Worm (Caenorhabditis elegans) whole organism, L3 larva: ENCODE results near the gene mrp-2.

Experiments used
- R02D3.7 ChIP-seq: fragments of 150-350 bp; optimal IDR thresholded peaks from 2 replicates; lab custom pipeline; 2014; ENCODE audit warnings: missing biosample characterization, missing genetic modification characterization
- ZK546.5 ChIP-seq: sonication (generic microtip); optimal IDR thresholded peaks from 2 replicates; lab custom pipeline; 2017; ENCODE audit warnings: missing biosample characterization, missing genetic modification characterization
- aly-2 ChIP-seq: fragments of 150-350 bp; optimal IDR thresholded peaks from 2 replicates; lab custom pipeline; 2014; ENCODE audit warnings: missing biosample characterization, missing genetic modification characterization
- ama-1 ChIP-seq: fragments of 150-350 bp; optimal IDR thresholded peaks from 2 replicates; lab custom pipeline; 2018
- ceh-16 ChIP-seq: sonication (generic microtip); optimal IDR thresholded peaks from 2 replicates; lab custom pipeline; 2017; ENCODE audit warnings: missing biosample characterization, missing genetic modification characterization
- ceh-28 ChIP-seq: fragments of 150-350 bp; optimal IDR thresholded peaks from 2 replicates; lab custom pipeline; 2014; ENCODE audit warnings: missing biosample characterization, missing genetic modification reagents, missing genetic modification characterization
- ceh-82 ChIP-seq: fragments of 150-350 bp; optimal IDR thresholded peaks from 2 replicates; lab custom pipeline; 2014; ENCODE audit warnings: missing biosample characterization, missing genetic modification characterization
- egl-27 ChIP-seq: sonication (generic microtip); optimal IDR thresholded peaks from 4 replicates; lab custom pipeline; 2017; ENCODE audit warnings: missing biosample characterization, missing genetic modification reagents, missing genetic modification characterization
- egl-5 ChIP-seq: fragments of 150-350 bp; optimal IDR thresholded peaks from 2 replicates; lab custom pipeline; 2017; ENCODE audit warnings: missing biosample characterization, missing genetic modification reagents, missing genetic modification characterization, inconsistent platforms
- elt-1 ChIP-seq: fragments of 150-350 bp; optimal IDR thresholded peaks from 2 replicates; lab custom pipeline; 2014; ENCODE audit warnings: missing biosample characterization, missing genetic modification characterization
- elt-2 ChIP-seq: sonication (generic microtip); optimal IDR thresholded peaks from 2 replicates; lab custom pipeline; 2016; ENCODE audit warnings: missing genetic modification reagents, mild to moderate bottlenecking, missing genetic modification characterization, missing compliant biosample characterization
- eor-1 ChIP-seq, 2 experiments: fragments of 150-350 bp; optimal IDR thresholded peaks; 2 replicates each; lab custom pipeline; 2014 to 2018; ENCODE audit warnings: missing biosample characterization in 2 of 2, missing genetic modification characterization in 2 of 2
- fkh-10 ChIP-seq: sonication (generic microtip); optimal IDR thresholded peaks from 2 replicates; lab custom pipeline; 2017; ENCODE audit warnings: missing biosample characterization, missing genetic modification reagents, missing genetic modification characterization
- fkh-2 ChIP-seq: fragments of 150-350 bp; optimal IDR thresholded peaks from 2 replicates; lab custom pipeline; 2014; ENCODE audit warnings: missing biosample characterization, missing genetic modification reagents, missing genetic modification characterization
- fos-1 ChIP-seq: fragments of 150-350 bp; optimal IDR thresholded peaks from 2 replicates; lab custom pipeline; 2014; ENCODE audit warnings: missing biosample characterization, missing genetic modification characterization
- hmg-11 ChIP-seq: sonication (generic microtip); optimal IDR thresholded peaks from 2 replicates; lab custom pipeline; 2016; ENCODE audit warnings: missing genetic modification characterization, missing compliant biosample characterization
- jun-1 ChIP-seq: fragments of 150-350 bp; optimal IDR thresholded peaks from 2 replicates; lab custom pipeline; 2014; ENCODE audit warnings: missing biosample characterization, missing genetic modification reagents, missing genetic modification characterization
- lin-15B ChIP-seq: fragments of 150-350 bp; optimal IDR thresholded peaks from 2 replicates; lab custom pipeline; 2014; ENCODE audit warnings: missing biosample characterization, missing genetic modification characterization
- lin-39 ChIP-seq: fragments of 150-350 bp; optimal IDR thresholded peaks from 2 replicates; lab custom pipeline; 2018; ENCODE audit warnings: missing biosample characterization, missing genetic modification reagents, missing genetic modification characterization
- mdl-1 ChIP-seq: fragments of 150-350 bp; optimal IDR thresholded peaks from 2 replicates; lab custom pipeline; 2014; ENCODE audit warnings: missing biosample characterization, missing genetic modification characterization
- mml-1 ChIP-seq: fragments of 150-350 bp; sonication (generic microtip); optimal IDR thresholded peaks from 3 replicates; lab custom pipeline; 2014; ENCODE audit warnings: missing biosample characterization, missing genetic modification characterization
- nfya-1 ChIP-seq: sonication (generic microtip); optimal IDR thresholded peaks from 2 replicates; lab custom pipeline; 2017; ENCODE audit warnings: missing genetic modification characterization, mild to moderate bottlenecking, missing compliant biosample characterization, antibody characterized with exemption, moderate library complexity; ENCODE audit not compliant: insufficient read depth
- nhr-11 ChIP-seq: fragments of 150-350 bp; optimal IDR thresholded peaks from 2 replicates; lab custom pipeline; 2014; ENCODE audit warnings: missing biosample characterization, missing genetic modification characterization
- nhr-12 ChIP-seq: fragments of 150-350 bp; optimal IDR thresholded peaks from 2 replicates; lab custom pipeline; 2014; ENCODE audit warnings: missing biosample characterization, missing genetic modification characterization
- nhr-23 ChIP-seq: fragments of 150-350 bp; optimal IDR thresholded peaks from 2 replicates; lab custom pipeline; 2014; ENCODE audit warnings: missing biosample characterization, missing genetic modification reagents, missing genetic modification characterization
- nhr-237 ChIP-seq: fragments of 150-350 bp; optimal IDR thresholded peaks from 2 replicates; lab custom pipeline; 2014; ENCODE audit warnings: missing biosample characterization, missing genetic modification characterization
- nhr-25 ChIP-seq: sonication (generic microtip); optimal IDR thresholded peaks from 2 replicates; lab custom pipeline; 2017; ENCODE audit warnings: missing biosample characterization, missing genetic modification characterization
- nhr-28 ChIP-seq: fragments of 150-350 bp; optimal IDR thresholded peaks from 2 replicates; lab custom pipeline; 2014; ENCODE audit warnings: missing biosample characterization, missing genetic modification characterization
- nhr-43 ChIP-seq: sonication (generic microtip); optimal IDR thresholded peaks from 2 replicates; lab custom pipeline; 2016; ENCODE audit warnings: mild to moderate bottlenecking, missing genetic modification characterization, missing compliant biosample characterization; ENCODE audit not compliant: poor library complexity, severe bottlenecking
- nhr-67 ChIP-seq: fragments of 150-350 bp; optimal IDR thresholded peaks from 2 replicates; lab custom pipeline; 2014; ENCODE audit warnings: missing biosample characterization, missing genetic modification characterization
- nhr-76 ChIP-seq: fragments of 150-350 bp; sonication (generic microtip); optimal IDR thresholded peaks from 5 replicates; lab custom pipeline; 2014; ENCODE audit warnings: missing biosample characterization, missing genetic modification characterization
- nhr-77 ChIP-seq: fragments of 150-350 bp; optimal IDR thresholded peaks from 2 replicates; lab custom pipeline; 2014; ENCODE audit warnings: missing biosample characterization, missing genetic modification characterization
- pha-4 ChIP-seq: fragments of 150-350 bp; optimal IDR thresholded peaks from 2 replicates; lab custom pipeline; 2014; ENCODE audit warnings: missing biosample characterization, missing genetic modification reagents, missing genetic modification characterization
- pqm-1 ChIP-seq: fragments of 150-350 bp; optimal IDR thresholded peaks from 2 replicates; lab custom pipeline; 2017; ENCODE audit warnings: missing biosample characterization, missing genetic modification characterization, inconsistent platforms
- sea-2 ChIP-seq: fragments of 150-350 bp; sonication (generic microtip); optimal IDR thresholded peaks from 4 replicates; lab custom pipeline; 2014; ENCODE audit warnings: missing biosample characterization, missing genetic modification reagents, missing genetic modification characterization
- skn-1 ChIP-seq: fragments of 150-350 bp; optimal IDR thresholded peaks from 2 replicates; lab custom pipeline; 2014; ENCODE audit warnings: missing biosample characterization, missing genetic modification characterization
- snpc-4 ChIP-seq: fragments of 150-350 bp; optimal IDR thresholded peaks from 2 replicates; lab custom pipeline; 2014; ENCODE audit warnings: missing biosample characterization, missing genetic modification characterization
- tbx-2 ChIP-seq: sonication (generic microtip); optimal IDR thresholded peaks from 2 replicates; lab custom pipeline; 2016; ENCODE audit warnings: mild to moderate bottlenecking, missing genetic modification characterization, missing compliant biosample characterization
- unc-39 ChIP-seq: sonication (generic microtip); optimal IDR thresholded peaks from 4 replicates; lab custom pipeline; 2017; ENCODE audit warnings: missing biosample characterization, missing genetic modification characterization
- unc-62 ChIP-seq: fragments of 150-350 bp; sonication (generic microtip); optimal IDR thresholded peaks from 4 replicates; lab custom pipeline; 2014; ENCODE audit warnings: missing biosample characterization, missing genetic modification reagents, missing genetic modification characterization
- zag-1 ChIP-seq: fragments of 150-350 bp; optimal IDR thresholded peaks from 2 replicates; lab custom pipeline; 2014; ENCODE audit warnings: missing biosample characterization, missing genetic modification characterization
- ztf-11 ChIP-seq: fragments of 150-350 bp; optimal IDR thresholded peaks from 2 replicates; lab custom pipeline; 2014; ENCODE audit warnings: missing biosample characterization, missing genetic modification characterization
- ztf-4 ChIP-seq: fragments of 150-350 bp; optimal IDR thresholded peaks from 2 replicates; lab custom pipeline; 2014; ENCODE audit warnings: missing biosample characterization, missing genetic modification characterization

mrp-2 gene

ce11 chrX:551175-551729 is 21.2 kb downstream of the mrp-2 start, which contains the start of gene F57C12.2:
Gene F57C12.2, minus strand, starts transcription at chrX:551392.
- peak; percentile 44 for TF ChIP-seq pqm-1
- TF ChIP-seq elt-2 = peak; percentile 75
- no peak for TF ChIP-seq ceh-16 (tag; lab: Kevin White, UChicago)

- TF ChIP-seq unc-62 (GFP tag; lab: Kevin White, UChicago) = no peak
- TF ChIP-seq elt-2 = no peak
- TF ChIP-seq tbx-2 (tag; lab: Kevin White, UChicago) = no peak
- TF ChIP-seq ztf-11 (tag; lab: Kevin White, UChicago) = no peak
- TF ChIP-seq ama-1 (lab: Kevin White, UChicago) = no peak
- TF ChIP-seq egl-5 = no peak
- no peak for TF ChIP-seq ZK546.5 (tag; lab: Kevin White, UChicago)
- TF ChIP-seq jun-1 = no peak
- TF ChIP-seq fos-1 (tag; lab: Kevin White, UChicago) = no peak
- TF ChIP-seq unc-39 (tag; lab: Kevin White, UChicago) = no peak
- no peak for TF ChIP-seq aly-2 (tag; lab: Kevin White, UChicago)
Measured at ce11 chrX:542807-543206, 29.7 kb downstream of the mrp-2 start, which contains the start of gene F28C10.1. Gene F28C10.1, plus strand, starts transcription at chrX:543107.

DNA sequence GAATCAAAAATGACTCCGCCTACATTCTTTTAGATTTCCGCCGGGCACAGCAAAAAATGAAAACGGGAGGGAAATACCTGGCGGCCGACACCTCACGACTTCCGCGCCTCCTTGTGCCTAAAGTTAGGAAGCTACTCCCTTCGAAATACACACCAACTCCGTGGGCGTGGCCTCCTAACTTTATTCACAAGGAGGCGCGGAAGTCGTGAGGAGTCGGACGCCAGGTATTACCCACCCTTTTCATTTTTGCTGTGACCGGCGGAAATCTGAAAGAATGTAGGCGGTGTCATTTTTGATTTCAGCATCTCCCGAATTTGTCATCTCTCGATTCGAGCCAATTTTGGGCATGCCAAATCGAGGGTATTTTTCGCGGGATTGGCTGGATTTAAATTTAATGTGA is 34.4 kb downstream of the mrp-2 start:
- TF ChIP-seq nhr-77 (tag; lab: Kevin White, UChicago) (no peak), jun-1 (no peak), ztf-11 (tag; lab: Kevin White, UChicago) (no peak)

DNA sequence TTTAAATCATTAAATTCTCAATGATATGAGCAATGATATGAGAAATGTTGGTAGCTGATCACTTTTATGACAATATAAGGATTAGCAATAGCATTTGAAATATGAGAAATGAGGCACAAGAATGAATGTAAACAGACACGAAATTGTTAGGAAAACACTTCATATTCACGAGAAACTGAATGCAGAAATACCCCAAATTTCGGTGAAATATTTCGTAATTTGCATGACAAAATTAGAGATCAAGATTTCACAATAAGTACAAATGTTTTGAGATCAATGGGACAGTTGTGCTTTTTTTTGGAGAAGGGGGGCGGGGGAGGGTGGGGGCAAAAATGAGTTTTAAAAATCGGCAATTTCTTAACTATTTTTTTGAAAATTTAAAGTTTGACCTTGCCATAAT is 36.1 kb downstream of the mrp-2 start:
- no peak for TF ChIP-seq skn-1
- no peak for TF ChIP-seq zag-1
- TF ChIP-seq fkh-2 (tag; lab: Kevin White, UChicago) = no peak
- no peak for TF ChIP-seq ztf-11 (tag; lab: Kevin White, UChicago)
- no peak for TF ChIP-seq nhr-43 (tag; lab: Kevin White, UChicago)
- no peak for TF ChIP-seq nhr-67
- no peak for TF ChIP-seq nhr-25
- TF ChIP-seq ama-1 (lab: Kevin White, UChicago) = no peak
- TF ChIP-seq mdl-1 (tag; lab: Kevin White, UChicago) = no peak
- TF ChIP-seq nhr-23 (tag; lab: Kevin White, UChicago) = no peak
- no peak for TF ChIP-seq ceh-82 (tag; lab: Kevin White, UChicago)
- TF ChIP-seq elt-1 = no peak

- TF ChIP-seq tbx-2 (tag; lab: Kevin White, UChicago) (peak; percentile 83), nhr-11 (tag; lab: Kevin White, UChicago) (peak; percentile 50), nhr-43 (tag; lab: Kevin White, UChicago) (peak; percentile 93), ceh-82 (tag; lab: Kevin White, UChicago) (peak; percentile 74), mml-1 (no peak), ztf-11 (tag; lab: Kevin White, UChicago) (no peak), R02D3.7 (peak; percentile 75), fos-1 (tag; lab: Kevin White, UChicago) (no peak), snpc-4 (peak; percentile 23), hmg-11 (tag; lab: Kevin White, UChicago) (peak; percentile 91), nhr-12 (no peak), ZK546.5 (tag; lab: Kevin White, UChicago) (no peak), nhr-28 (tag; lab: Kevin White, UChicago) (no peak), nhr-77 (tag; lab: Kevin White, UChicago) (peak; percentile 42), nhr-237 (no peak), mdl-1 (tag; lab: Kevin White, UChicago) (peak; percentile 79), skn-1 (peak; percentile 79), lin-15B (tag; lab: Kevin White, UChicago) (peak; percentile 47), eor-1 (tag; optimal IDR thresholded peaks at IDR 0.05; lab: Kevin White, UChicago) (no peak), ceh-28 (tag; lab: Kevin White, UChicago) (peak; percentile 77), nfya-1 (tag; lab: Kevin White, UChicago) (peak; percentile 93), sea-2 (GFP tag; lab: Kevin White, UChicago) (no peak), pha-4 (no peak), unc-39 (tag; lab: Kevin White, UChicago) (no peak), zag-1 (peak; percentile 64), jun-1 (peak; percentile 55), ceh-16 (tag; lab: Kevin White, UChicago) (no peak), aly-2 (tag; lab: Kevin White, UChicago) (no peak), ama-1 (lab: Kevin White, UChicago) (no peak), fkh-2 (tag; lab: Kevin White, UChicago) (peak; percentile 81), elt-2 (no peak), egl-27 (tag; lab: Kevin White, UChicago) (no peak), lin-39 (peak; percentile 88), nhr-67 (no peak), pqm-1 (peak; percentile 11), fkh-10 (GFP tag; lab: Kevin White, UChicago) (no peak), ztf-4 (tag; lab: Kevin White, UChicago) (no peak), nhr-76 (tag; lab: Kevin White, UChicago) (peak; percentile 52)
Measured at ce11 chrX:535728-536127, 36.8 kb downstream of the mrp-2 start, which contains the start of gene F28C10.3. Gene F28C10.3, minus strand, starts transcription at chrX:535828.
